Fruit fly (Drosophila melanogaster) whole organism, embryonic: ENCODE results near the gene CG13258.
A peak's percentile ranks its signal among the peaks of the same experiment; 100 is the strongest.

Experiments
- Bgb ChIP-seq: fragments of 200-800 bp; sonication (Bioruptor generic); IDR thresholded peaks from 2 replicates; pipeline ENCODE4 v1.3.6; 2022; ENCODE audit warnings: missing biosample characterization, missing genetic modification characterization; ENCODE audit not compliant: partially characterized antibody
- CG12071 ChIP-seq: fragments of 200-800 bp; sonication (Bioruptor generic); optimal IDR thresholded peaks from 3 replicates; lab custom pipeline; 2018; ENCODE audit warnings: missing biosample characterization, mild to moderate bottlenecking, missing genetic modification characterization
- CG12155 ChIP-seq: fragments of 200-800 bp; sonication (Bioruptor generic); optimal IDR thresholded peaks from 3 replicates; lab custom pipeline; 2016; ENCODE audit warnings: missing biosample characterization, missing genetic modification characterization
- CG1233 ChIP-seq: fragments of 200-800 bp; sonication (Bioruptor generic); optimal IDR thresholded peaks from 4 replicates; lab custom pipeline; 2018; ENCODE audit warnings: missing biosample characterization, mild to moderate bottlenecking, missing genetic modification characterization
- CG14014 ChIP-seq: fragments of 200-800 bp; sonication (Bioruptor generic); IDR thresholded peaks from 2 replicates; pipeline ENCODE4 v1.3.6; 2022; ENCODE audit warnings: missing biosample characterization, missing genetic modification characterization
- CG1529 ChIP-seq: fragments of 200-800 bp; sonication (Bioruptor generic); optimal IDR thresholded peaks from 3 replicates; lab custom pipeline; 2018; ENCODE audit warnings: missing biosample characterization, missing genetic modification characterization
- CG15696 ChIP-seq: fragments of 200-800 bp; sonication (Bioruptor generic); optimal IDR thresholded peaks from 2 replicates; lab custom pipeline; 2019; ENCODE audit warnings: missing biosample characterization, mild to moderate bottlenecking, missing genetic modification characterization, moderate library complexity
- CG17912 ChIP-seq: fragments of 200-800 bp; sonication (Bioruptor generic); optimal IDR thresholded peaks from 2 replicates; lab custom pipeline; 2018; ENCODE audit warnings: missing biosample characterization, mild to moderate bottlenecking, missing genetic modification characterization
- CG18619 ChIP-seq: fragments of 200-800 bp; sonication (Bioruptor generic); optimal IDR thresholded peaks from 3 replicates; lab custom pipeline; 2017; ENCODE audit warnings: missing biosample characterization, mild to moderate bottlenecking, missing genetic modification characterization
- CG30020 ChIP-seq: fragments of 200-800 bp; optimal IDR thresholded peaks from 2 replicates; lab custom pipeline; 2019; ENCODE audit warnings: missing biosample characterization, mild to moderate bottlenecking, missing genetic modification characterization, moderate library complexity
- CG34422 ChIP-seq: fragments of 200-800 bp; sonication (Bioruptor generic); IDR thresholded peaks from 3 replicates; pipeline ENCODE4 v1.3.6; 2022; ENCODE audit warnings: missing biosample characterization, missing genetic modification characterization
- CG42726 ChIP-seq: fragments of 200-800 bp; sonication (Bioruptor generic); IDR thresholded peaks from 2 replicates; pipeline ENCODE4 v1.3.6; 2022; ENCODE audit warnings: missing biosample characterization, missing genetic modification characterization; ENCODE audit not compliant: partially characterized antibody
- CG4404 ChIP-seq: fragments of 200-800 bp; sonication (Bioruptor generic); IDR thresholded peaks from 2 replicates; pipeline ENCODE4 v1.3.6; 2022; ENCODE audit warnings: missing biosample characterization, missing genetic modification characterization
- CG4707 ChIP-seq: fragments of 200-800 bp; sonication (Bioruptor generic); optimal IDR thresholded peaks from 2 replicates; lab custom pipeline; 2018; ENCODE audit warnings: missing biosample characterization, mild to moderate bottlenecking, missing genetic modification characterization, moderate library complexity
- CG6813 ChIP-seq: fragments of 200-800 bp; sonication (Bioruptor generic); optimal IDR thresholded peaks from 2 replicates; lab custom pipeline; 2017; ENCODE audit warnings: missing biosample characterization, missing genetic modification characterization, mild to moderate bottlenecking, moderate library complexity, missing genetic modification reagents
- CG7357 ChIP-seq: fragments of 200-800 bp; sonication (Bioruptor generic); IDR thresholded peaks from 3 replicates; pipeline ENCODE4 v1.3.6; 2022; ENCODE audit warnings: missing biosample characterization, missing genetic modification characterization
- CG9727 ChIP-seq: fragments of 200-800 bp; sonication (Bioruptor generic); optimal IDR thresholded peaks from 3 replicates; lab custom pipeline; 2017; ENCODE audit warnings: missing biosample characterization, mild to moderate bottlenecking, missing genetic modification characterization
- CG9797 ChIP-seq: fragments of 200-800 bp; sonication (Bioruptor generic); optimal IDR thresholded peaks from 3 replicates; lab custom pipeline; 2018; ENCODE audit warnings: missing biosample characterization, mild to moderate bottlenecking, missing genetic modification characterization
- CkIIα-i1 ChIP-seq: fragments of 200-800 bp; sonication (Bioruptor generic); IDR thresholded peaks from 2 replicates; pipeline ENCODE4 v1.3.6; 2022; ENCODE audit warnings: missing biosample characterization, missing genetic modification characterization
- Fer3 ChIP-seq: fragments of 200-800 bp; sonication (Bioruptor generic); optimal IDR thresholded peaks from 2 replicates; lab custom pipeline; 2018; ENCODE audit warnings: missing biosample characterization, mild to moderate bottlenecking, missing genetic modification characterization, moderate library complexity
- GATAe ChIP-seq: fragments of 200-800 bp; sonication (Bioruptor generic); conservative IDR thresholded peaks from 2 replicates; pipeline ENCODE4 v1.3.6; 2022; ENCODE audit warnings: missing biosample characterization, missing genetic modification characterization
- Gsc ChIP-seq: fragments of 200-800 bp; sonication (Bioruptor generic); IDR thresholded peaks from 2 replicates; pipeline ENCODE4 v1.3.6; 2022; ENCODE audit warnings: missing biosample characterization, missing genetic modification characterization
- Hr39 ChIP-seq: fragments of >200 bp; optimal IDR thresholded peaks from 2 replicates; lab custom pipeline; 2017
- Lhr ChIP-seq: fragments of 200-800 bp; sonication (Bioruptor generic); optimal IDR thresholded peaks from 3 replicates; lab custom pipeline; 2017; ENCODE audit warnings: mild to moderate bottlenecking, missing biosample characterization, missing genetic modification reagents, missing genetic modification characterization
- Pdp1 ChIP-seq, 2 experiments: fragments of 200-800 bp; sonication (Bioruptor generic); optimal IDR thresholded peaks; 3 replicates each; lab custom pipeline; 2016; ENCODE audit warnings: missing biosample characterization in 2 of 2, missing genetic modification characterization in 2 of 2, mild to moderate bottlenecking in 1 of 2, moderate library complexity in 1 of 2
- Usf ChIP-seq: fragments of 200-800 bp; sonication (Bioruptor generic); optimal IDR thresholded peaks from 2 replicates; lab custom pipeline; 2017; ENCODE audit warnings: missing genotype, missing biosample characterization, missing genetic modification characterization
- bcd ChIP-seq: fragments of 200-800 bp; sonication (Bioruptor generic); optimal IDR thresholded peaks from 2 replicates; lab custom pipeline; 2017; ENCODE audit warnings: missing biosample characterization, mild to moderate bottlenecking, missing genetic modification characterization
- cato ChIP-seq: fragments of 200-800 bp; sonication (Bioruptor generic); optimal IDR thresholded peaks from 2 replicates; lab custom pipeline; 2016; ENCODE audit warnings: missing biosample characterization, missing genetic modification characterization, borderline replicate concordance
- croc ChIP-seq: fragments of 200-800 bp; sonication (Bioruptor generic); conservative IDR thresholded peaks from 3 replicates; pipeline ENCODE4 v1.3.6; 2022; ENCODE audit warnings: missing biosample characterization, missing genetic modification characterization
- cwo ChIP-seq: fragments of 200-800 bp; sonication (Bioruptor generic); optimal IDR thresholded peaks from 3 replicates; lab custom pipeline; 2017; ENCODE audit warnings: missing biosample characterization, missing genetic modification characterization, mild to moderate bottlenecking, moderate library complexity, missing genetic modification reagents
- en ChIP-seq: fragments of 200-800 bp; sonication (Bioruptor generic); optimal IDR thresholded peaks from 2 replicates; lab custom pipeline; 2016; ENCODE audit warnings: missing biosample characterization, missing genetic modification characterization
- fd102C ChIP-seq: fragments of 200-800 bp; sonication (Bioruptor generic); optimal IDR thresholded peaks from 2 replicates; lab custom pipeline; 2018; ENCODE audit warnings: missing biosample characterization, mild to moderate bottlenecking, missing genetic modification characterization, moderate library complexity
- ftz-f1 ChIP-seq: fragments of 200-800 bp; sonication (Bioruptor generic); optimal IDR thresholded peaks from 2 replicates; lab custom pipeline; 2016; ENCODE audit warnings: missing biosample characterization, missing genetic modification characterization
- gcm2 ChIP-seq: fragments of 200-800 bp; sonication (Bioruptor generic); optimal IDR thresholded peaks from 2 replicates; lab custom pipeline; 2016; ENCODE audit warnings: missing biosample characterization, missing genetic modification characterization
- grau ChIP-seq: fragments of 200-800 bp; optimal IDR thresholded peaks from 3 replicates; lab custom pipeline; 2019; ENCODE audit warnings: missing biosample characterization, mild to moderate bottlenecking, missing genetic modification characterization, moderate library complexity
- gsb-n ChIP-seq: fragments of 200-800 bp; sonication (Bioruptor generic); optimal IDR thresholded peaks from 3 replicates; lab custom pipeline; 2018; ENCODE audit warnings: missing biosample characterization, mild to moderate bottlenecking, missing genetic modification characterization
- klu ChIP-seq: fragments of 200-800 bp; sonication (Bioruptor generic); IDR thresholded peaks from 2 replicates; pipeline ENCODE4 v1.3.6; 2022; ENCODE audit warnings: missing biosample characterization, missing genetic modification characterization
- luna ChIP-seq: fragments of 200-800 bp; sonication (Bioruptor generic); optimal IDR thresholded peaks from 2 replicates; lab custom pipeline; 2016; ENCODE audit warnings: missing biosample characterization, missing genetic modification characterization
- nerfin-1 ChIP-seq: fragments of 200-800 bp; sonication (Bioruptor generic); optimal IDR thresholded peaks from 3 replicates; lab custom pipeline; 2019; ENCODE audit warnings: missing biosample characterization, mild to moderate bottlenecking, missing genetic modification characterization, moderate library complexity
- pfk ChIP-seq: fragments of 200-800 bp; sonication (Bioruptor generic); optimal IDR thresholded peaks from 2 replicates; lab custom pipeline; 2018; ENCODE audit warnings: missing biosample characterization, mild to moderate bottlenecking, missing genetic modification characterization, moderate library complexity
- pros ChIP-seq: fragments of 200-800 bp; sonication (Bioruptor generic); optimal IDR thresholded peaks from 3 replicates; lab custom pipeline; 2019; ENCODE audit warnings: missing biosample characterization, mild to moderate bottlenecking, missing genetic modification characterization, moderate library complexity
- psq ChIP-seq: fragments of 200-800 bp; sonication (Bioruptor generic); optimal IDR thresholded peaks from 2 replicates; lab custom pipeline; 2017; ENCODE audit warnings: missing biosample characterization, missing genetic modification characterization
- sna ChIP-seq: fragments of 200-800 bp; sonication (Bioruptor generic); IDR thresholded peaks from 2 replicates; pipeline ENCODE4 v1.3.6; 2022; ENCODE audit warnings: missing biosample characterization, missing genetic modification characterization; ENCODE audit not compliant: partially characterized antibody
- so ChIP-seq: fragments of 200-800 bp; sonication (Bioruptor generic); IDR thresholded peaks from 3 replicates; pipeline ENCODE4 v1.3.6; 2022; ENCODE audit warnings: missing biosample characterization, missing genetic modification characterization
- sr ChIP-seq: fragments of 200-800 bp; sonication (Bioruptor generic); IDR thresholded peaks from 3 replicates; pipeline ENCODE4 v1.3.6; 2022; ENCODE audit warnings: missing biosample characterization, missing genetic modification characterization
- ssp ChIP-seq: fragments of 200-800 bp; sonication (Bioruptor generic); IDR thresholded peaks from 2 replicates; pipeline ENCODE4 v1.3.6; 2022; ENCODE audit warnings: missing biosample characterization, missing genetic modification characterization
- tio ChIP-seq: fragments of 200-800 bp; sonication (Bioruptor generic); optimal IDR thresholded peaks from 2 replicates; lab custom pipeline; 2017; ENCODE audit warnings: missing biosample characterization, missing genetic modification characterization, inconsistent platforms
- tll ChIP-seq, 2 experiments: fragments of 200-800 bp in 1 of 2; fragments of >200 bp in 1 of 2; sonication (Bioruptor generic) in 1 of 2; optimal IDR thresholded peaks; 2 replicates each; lab custom pipeline; 2017 to 2019; ENCODE audit warnings: missing biosample characterization in 2 of 2, missing genetic modification characterization in 2 of 2, mild to moderate bottlenecking in 1 of 2, moderate library complexity in 1 of 2
- vvl ChIP-seq: fragments of 200-800 bp; sonication (Bioruptor generic); IDR thresholded peaks from 2 replicates; pipeline ENCODE4 v1.3.6; 2022; ENCODE audit warnings: missing biosample characterization, missing genetic modification characterization
- zen ChIP-seq: fragments of 200-800 bp; sonication (Bioruptor generic); optimal IDR thresholded peaks from 3 replicates; lab custom pipeline; 2018; ENCODE audit warnings: missing biosample characterization, mild to moderate bottlenecking, missing genetic modification characterization, moderate library complexity
- zf30C ChIP-seq: fragments of 200-800 bp; sonication (Bioruptor generic); optimal IDR thresholded peaks from 3 replicates; lab custom pipeline; 2018; ENCODE audit warnings: missing biosample characterization, mild to moderate bottlenecking, missing genetic modification characterization

The CG13258 gene

dm6 chr2L:16329102-16329520 is 36.3 kb upstream of the CG13258 start, which contains the start of gene mRpL4 (continued):
- peak; percentile 12 for TF ChIP-seq CG6813
- no peak for TF ChIP-seq Hr39 (lab: Kevin White, UChicago)
- no peak; the same call in none of the 3 replicates for TF ChIP-seq CG34422 (GFP tag; lab: Robert Waterston, UW)
- TF ChIP-seq CG7357 (GFP tag; lab: Robert Waterston, UW): no peak
- TF ChIP-seq zen: peak; percentile 49
- TF ChIP-seq sna (GFP tag; lab: Robert Waterston, UW): peak; percentile 99
- TF ChIP-seq CG9797: no peak
- no peak for TF ChIP-seq CG4707 (GFP tag; lab: Kevin White, UChicago)
- no peak for TF ChIP-seq Usf (GFP tag; lab: Kevin White, UChicago)
- TF ChIP-seq CG15696 (tag; lab: Kevin White, UChicago): peak; percentile 47
- TF ChIP-seq Lhr (GFP tag; lab: Kevin White, UChicago): peak; percentile 69
- TF ChIP-seq so: no peak
- peak; percentile 99 for TF ChIP-seq Bgb (GFP tag; lab: Robert Waterston, UW)
- peak; percentile 47 for TF ChIP-seq psq (GFP tag; lab: Kevin White, UChicago)
- peak; percentile 50 for TF ChIP-seq cato (GFP tag; lab: Kevin White, UChicago)
- no peak for TF ChIP-seq zf30C (GFP tag; lab: Kevin White, UChicago)
- TF ChIP-seq CG42726: peak; percentile 99
- no peak for TF ChIP-seq klu (GFP tag; lab: Robert Waterston, UW)
- TF ChIP-seq sr (GFP tag; lab: Robert Waterston, UW): no peak
- TF ChIP-seq Fer3 (tag; lab: Kevin White, UChicago): peak; percentile 54
- TF ChIP-seq ftz-f1 (GFP tag; lab: Kevin White, UChicago): no peak
- TF ChIP-seq Pdp1 (GFP tag; optimal IDR thresholded peaks at IDR 0.05; lab: Kevin White, UChicago): peak in 1 of 2 experiments; percentile 83
- no peak for TF ChIP-seq GATAe (GFP tag; lab: Robert Waterston, UW)
- no peak for TF ChIP-seq CG18619 (GFP tag; lab: Kevin White, UChicago)
- TF ChIP-seq fd102C (GFP tag; lab: Kevin White, UChicago): peak; percentile 33
- TF ChIP-seq pros (GFP tag; lab: Kevin White, UChicago): no peak
- peak; percentile 15 for TF ChIP-seq en (GFP tag; lab: Kevin White, UChicago)
- peak; percentile 60 for TF ChIP-seq bcd
- peak; percentile 58 for TF ChIP-seq gcm2 (GFP tag; lab: Kevin White, UChicago)
- TF ChIP-seq CG1529 (GFP tag; lab: Kevin White, UChicago): no peak
- peak; percentile 51 for TF ChIP-seq CG9727 (GFP tag; lab: Kevin White, UChicago)
- TF ChIP-seq Gsc: no peak
- TF ChIP-seq CG17912 (GFP tag; lab: Kevin White, UChicago): no peak
- TF ChIP-seq pfk (GFP tag; lab: Kevin White, UChicago): no peak
- TF ChIP-seq tll (GFP tag; optimal IDR thresholded peaks at IDR 0.05; lab: Kevin White, UChicago): peak in 1 of 2 experiments; percentile 13
- TF ChIP-seq grau: peak; percentile 89
- no peak for TF ChIP-seq cwo
- peak; percentile 32 for TF ChIP-seq gsb-n
- no peak for TF ChIP-seq croc
- peak; percentile 44 for TF ChIP-seq CG1233
- TF ChIP-seq CG14014 (GFP tag; lab: Robert Waterston, UW): peak; percentile 55
- TF ChIP-seq CG4404: no peak
- no peak for TF ChIP-seq nerfin-1
- TF ChIP-seq CG12071 (GFP tag; lab: Kevin White, UChicago): no peak
- peak; percentile 53 for TF ChIP-seq tio (GFP tag; lab: Kevin White, UChicago)
- TF ChIP-seq vvl (GFP tag; lab: Robert Waterston, UW): peak; percentile 69
- TF ChIP-seq CG30020 (tag; lab: Kevin White, UChicago): peak; percentile 74
- TF ChIP-seq ssp: no peak
- TF ChIP-seq luna: peak; percentile 29
- TF ChIP-seq CG12155 (GFP tag; lab: Kevin White, UChicago): peak; percentile 71
- TF ChIP-seq CkIIα-i1 (GFP tag; lab: Robert Waterston, UW): no peak
